Worm (Caenorhabditis elegans): ENCODE data around the gene Y45G5AM.3.

DNA sequence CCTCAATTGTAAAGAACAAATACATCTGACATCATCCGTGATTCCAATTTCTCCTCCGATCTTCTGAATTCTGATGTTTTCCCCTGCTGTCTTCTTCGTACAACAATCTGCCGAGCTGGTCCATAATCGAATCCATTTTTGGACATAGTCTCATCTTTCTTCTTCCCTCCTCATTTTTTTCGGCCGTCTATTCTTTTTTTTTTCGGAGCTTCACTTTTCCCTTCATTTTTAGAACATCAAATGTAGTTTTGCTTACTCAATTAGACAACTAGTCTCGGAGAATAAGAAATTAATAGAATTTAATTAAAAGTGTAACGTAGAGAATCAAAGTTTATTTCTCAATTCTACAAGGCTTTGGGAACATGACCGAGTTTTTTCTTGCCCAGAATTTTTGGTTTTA is 47.2 kb downstream of the Y45G5AM.3 start:
- no peak for TF ChIP-seq ceh-82 (tag; optimal IDR thresholded peaks at IDR 0.05)
- TF ChIP-seq elt-1 (tag; optimal IDR thresholded peaks at IDR 0.05): no peak
- TF ChIP-seq ama-1 (optimal IDR thresholded peaks at IDR 0.05): no peak
- no peak for TF ChIP-seq skn-1 (tag; optimal IDR thresholded peaks at IDR 0.05)
